Worm (Caenorhabditis elegans): Measurements from ENCODE around the gene C50H2.4.

ce11 chrV:9962394-9962793 lies 45.6 kb downstream of the C50H2.4 start, which contains the start of gene madf-4:
- TF ChIP-seq egl-27 (tag; optimal IDR thresholded peaks at IDR 0.05): no peak
- TF ChIP-seq pqm-1 (tag; optimal IDR thresholded peaks at IDR 0.05): no peak
- TF ChIP-seq daf-12 (tag; optimal IDR thresholded peaks at IDR 0.05): no peak
- TF ChIP-seq nhr-76 (tag; optimal IDR thresholded peaks at IDR 0.05): no peak
- no peak for TF ChIP-seq ceh-28 (tag; optimal IDR thresholded peaks at IDR 0.05)
- no peak for TF ChIP-seq jun-1 (tag; optimal IDR thresholded peaks at IDR 0.05)
- TF ChIP-seq mml-1 (tag; optimal IDR thresholded peaks at IDR 0.05): no peak
- no peak for TF ChIP-seq elt-3 (tag; optimal IDR thresholded peaks at IDR 0.05)

Measured in whole organism, L3 larva.